Worm (Caenorhabditis elegans) whole organism, early embryonic: ENCODE measurements around the gene T26G10.4.

Experiments used
- aly-1 ChIP-seq: sonication (generic microtip); optimal IDR thresholded peaks from 2 replicates; lab custom pipeline; 2016; ENCODE audit warnings: missing genetic modification characterization, missing compliant biosample characterization
- ama-1 ChIP-seq: fragments of 150-350 bp; optimal IDR thresholded peaks from 2 replicates; lab custom pipeline; 2014
- ceh-13 ChIP-seq: fragments of 200-800 bp; sonication (Bioruptor generic); optimal IDR thresholded peaks from 2 replicates; lab custom pipeline; 2018; ENCODE audit warnings: mild to moderate bottlenecking, missing genetic modification characterization, missing compliant biosample characterization
- ceh-36 ChIP-seq: sonication (generic microtip); optimal IDR thresholded peaks from 2 replicates; lab custom pipeline; 2016; ENCODE audit warnings: missing genetic modification characterization, inconsistent platforms, missing compliant biosample characterization
- flt-1 ChIP-seq: fragments of 200-800 bp; sonication (Bioruptor generic); IDR thresholded peaks from 2 replicates; pipeline ENCODE4 v1.3.6; 2022; ENCODE audit warnings: missing genetic modification characterization, missing compliant biosample characterization
- hmbx-1 ChIP-seq: sonication (generic microtip); optimal IDR thresholded peaks from 2 replicates; lab custom pipeline; 2016; ENCODE audit warnings: mild to moderate bottlenecking, missing genetic modification characterization, missing compliant biosample characterization
- hmg-4 ChIP-seq: fragments of 200-800 bp; sonication (Bioruptor generic); optimal IDR thresholded peaks from 2 replicates; lab custom pipeline; 2018; ENCODE audit warnings: mild to moderate bottlenecking, missing genetic modification characterization, missing compliant biosample characterization
- scrt-1 ChIP-seq: fragments of 200-800 bp; sonication (Bioruptor generic); IDR thresholded peaks from 2 replicates; pipeline ENCODE4 v1.3.6; 2022; ENCODE audit warnings: missing genetic modification characterization, missing compliant biosample characterization
- tra-4 ChIP-seq: sonication (generic microtip); optimal IDR thresholded peaks from 2 replicates; lab custom pipeline; 2017; ENCODE audit warnings: missing genetic modification characterization, missing compliant biosample characterization

DNA sequence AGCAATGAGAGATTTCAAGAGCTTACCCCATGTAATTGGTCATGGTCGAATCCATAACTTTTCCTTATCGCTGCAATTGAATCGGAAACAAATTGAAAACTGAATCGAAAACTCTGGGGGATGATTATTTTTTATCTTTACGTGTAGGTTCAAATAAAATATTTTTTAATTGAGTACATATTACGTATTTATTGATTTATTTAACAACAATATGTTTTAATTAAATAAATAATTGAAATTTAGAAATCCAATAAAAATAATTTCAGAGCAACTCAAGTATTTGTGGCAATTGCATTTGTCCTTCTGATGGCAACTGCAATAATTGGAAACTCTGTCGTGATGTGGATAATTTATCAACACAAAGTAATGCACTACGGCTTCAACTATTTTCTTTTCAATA is 34.8 kb upstream of the T26G10.4 start, which contains the start of gene C38C10.3:
- TF ChIP-seq ama-1 (lab: Kevin White, UChicago): no peak
- no peak for TF ChIP-seq tra-4 (tag; lab: Kevin White, UChicago)
- TF ChIP-seq scrt-1 (GFP tag; lab: Robert Waterston, UW): no peak
- TF ChIP-seq hmbx-1 (tag; lab: Kevin White, UChicago): no peak
- no peak for TF ChIP-seq ceh-13 (GFP tag; lab: Kevin White, UChicago)
- no peak for TF ChIP-seq ceh-36 (tag; lab: Kevin White, UChicago)
- TF ChIP-seq flt-1: no peak
- no peak for TF ChIP-seq hmg-4 (GFP tag; lab: Kevin White, UChicago)
- no peak for TF ChIP-seq aly-1 (tag; lab: Kevin White, UChicago)
